Worm (Caenorhabditis elegans): ENCODE data around the gene F54E7.9.

DNA sequence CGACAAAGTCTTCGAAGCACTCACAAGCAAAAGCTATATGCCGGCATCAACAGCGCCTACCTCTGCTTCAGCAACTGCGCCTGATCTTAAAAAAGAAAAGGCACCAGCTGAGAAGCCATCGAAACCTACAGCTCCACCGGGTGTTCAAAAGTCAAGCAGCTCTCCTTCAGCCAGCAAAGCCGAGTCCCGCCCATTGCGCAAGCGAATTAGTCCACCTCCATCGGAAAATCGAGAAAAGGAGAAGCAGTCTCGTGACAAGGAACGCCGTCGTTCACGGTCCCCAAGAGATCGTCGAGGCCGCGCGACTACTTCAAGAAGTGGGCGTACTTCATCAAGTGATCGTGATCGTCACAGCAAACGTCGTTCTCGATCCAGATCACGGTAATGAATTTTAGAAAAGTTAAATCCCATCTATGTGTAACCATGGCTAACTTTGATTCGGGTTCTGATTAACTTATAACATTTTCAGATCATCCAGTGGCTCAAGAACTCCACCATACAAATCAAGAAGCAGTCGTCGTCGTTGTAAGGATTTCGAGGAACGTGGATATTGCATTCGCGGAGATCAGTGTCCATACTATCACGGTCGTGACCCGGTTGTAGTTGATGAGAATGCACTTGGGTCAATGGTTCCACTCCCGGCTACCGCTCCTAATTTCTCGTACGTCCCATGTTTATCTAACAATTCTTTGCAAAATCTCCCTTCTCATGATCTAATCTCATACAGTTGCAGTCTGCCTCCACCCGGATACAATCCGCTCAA is 34.4 kb upstream of the F54E7.9 start:
- no peak for TF ChIP-seq med-1 (GFP tag; optimal IDR thresholded peaks at IDR 0.05; ENCODE audit: insufficient read depth)
- TF ChIP-seq tab-1 (GFP tag; IDR thresholded peaks at IDR 0.05) = no peak

All from whole organism, midembryonic.